Worm (Caenorhabditis elegans): ENCODE data around the gene pqn-84.

pqn-84 gene

DNA sequence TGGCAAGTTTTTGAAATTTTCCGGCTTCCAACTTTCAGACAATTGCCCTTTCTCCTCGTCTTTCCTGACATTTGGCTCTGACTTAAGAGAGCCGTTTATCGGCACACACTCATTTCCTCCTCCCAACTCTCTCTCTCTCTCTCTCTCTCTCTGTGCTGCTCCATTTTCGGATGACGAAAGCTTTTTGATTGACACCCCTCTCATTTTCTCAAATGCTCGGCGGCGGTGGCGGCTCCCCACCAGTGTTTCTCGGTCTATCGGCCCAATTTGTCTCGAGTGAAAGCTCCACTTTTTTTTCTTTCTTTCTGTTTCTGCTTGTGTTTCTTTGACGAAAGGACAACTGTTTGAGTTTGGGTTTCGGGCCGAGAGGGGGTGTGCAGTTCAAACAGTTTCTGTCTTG, 40.3 kb upstream of the pqn-84 start (continued):
- TF ChIP-seq ceh-32 (tag; optimal IDR thresholded peaks at IDR 0.05; ENCODE audit: poor library complexity) (no peak), ceh-28 (tag; optimal IDR thresholded peaks at IDR 0.05) (no peak), daf-16 (GFP tag; optimal IDR thresholded peaks at IDR 0.05) (no peak), daf-16 (tag; optimal IDR thresholded peaks at IDR 0.05) (no peak), egl-43 (GFP tag; IDR thresholded peaks at IDR 0.05) (0 out of 2 replicates have a peak, but pooled peaks have one; percentile 23), unc-130 (GFP tag; optimal IDR thresholded peaks at IDR 0.05) (no peak)

DNA sequence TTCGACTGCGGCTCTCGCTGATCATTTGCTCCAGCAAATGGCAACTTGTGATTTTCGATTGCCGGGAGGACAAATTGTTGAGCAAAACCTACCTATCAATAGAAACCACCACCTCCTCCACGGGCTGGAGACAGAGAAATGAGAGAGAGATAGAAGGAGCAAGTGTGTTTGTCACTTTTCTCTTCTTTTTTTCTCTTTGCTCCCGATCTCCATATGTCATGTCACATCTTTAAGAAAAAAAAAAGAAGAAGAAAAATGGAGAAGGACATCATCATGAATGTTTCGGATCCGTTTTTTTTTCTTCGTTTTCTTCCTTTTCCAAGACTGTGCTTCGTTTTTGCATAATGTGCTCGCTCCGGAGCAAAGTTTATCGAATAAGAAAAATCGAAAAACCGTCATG, 39.3 kb upstream of the pqn-84 start:
- TF ChIP-seq hmg-1.1 (GFP tag; IDR thresholded peaks at IDR 0.05) (0 out of 2 replicates have a peak, but pooled peaks have one; percentile 25), ztf-11 (tag; optimal IDR thresholded peaks at IDR 0.05) (no peak), nhr-77 (tag; optimal IDR thresholded peaks at IDR 0.05) (no peak), lin-39 (tag; optimal IDR thresholded peaks at IDR 0.05) (no peak), Y75B8A.6 (GFP tag; IDR thresholded peaks at IDR 0.05) (no peak), ceh-28 (tag; optimal IDR thresholded peaks at IDR 0.05) (no peak), Y105C5A.15 (GFP tag; IDR thresholded peaks at IDR 0.05) (no peak), hlh-11 (tag; optimal IDR thresholded peaks at IDR 0.05) (peak; percentile 20), nhr-11 (tag; optimal IDR thresholded peaks at IDR 0.05) (no peak), F37D6.2 (tag; optimal IDR thresholded peaks at IDR 0.05) (no peak), lir-3 (tag; optimal IDR thresholded peaks at IDR 0.05) (no peak), lim-7 (GFP tag; IDR thresholded peaks at IDR 0.05) (no peak), daf-8 (GFP tag; IDR thresholded peaks at IDR 0.05) (no peak), lin-29 (GFP tag; IDR thresholded peaks at IDR 0.05) (no peak), mep-1 (tag; optimal IDR thresholded peaks at IDR 0.05) (peak; percentile 24), vab-7 (GFP tag; IDR thresholded peaks at IDR 0.05) (no peak), F44E2.7 (GFP tag; IDR thresholded peaks at IDR 0.05) (no peak), nhr-237 (tag; optimal IDR thresholded peaks at IDR 0.05) (no peak), tra-1 (GFP tag; IDR thresholded peaks at IDR 0.05) (no peak), F26F4.8 (GFP tag; conservative IDR thresholded peaks at IDR 0.05) (no peak), nhr-6 (tag; optimal IDR thresholded peaks at IDR 0.05) (no peak), skn-1 (tag; optimal IDR thresholded peaks at IDR 0.05) (no peak), gei-8 (GFP tag; optimal IDR thresholded peaks at IDR 0.05) (no peak), daf-19 (GFP tag; conservative IDR thresholded peaks at IDR 0.05) (no peak), hlh-30 (tag; optimal IDR thresholded peaks at IDR 0.05; ENCODE audit: insufficient read depth) (peak; percentile 20), lsy-2 (tag; optimal IDR thresholded peaks at IDR 0.05) (peak in 1 of 2 experiments; percentile 33), F49E8.2 (tag; optimal IDR thresholded peaks at IDR 0.05; ENCODE audit: borderline replicate concordance) (no peak), D1046.2 (GFP tag; IDR thresholded peaks at IDR 0.05) (no peak), snpc-1.2 (GFP tag; IDR thresholded peaks at IDR 0.05) (no peak), ceh-32 (tag; optimal IDR thresholded peaks at IDR 0.05; ENCODE audit: poor library complexity) (no peak), mdl-1 (tag; optimal IDR thresholded peaks at IDR 0.05) (no peak), lin-15B (tag; optimal IDR thresholded peaks at IDR 0.05) (no peak), R02D3.7 (tag; optimal IDR thresholded peaks at IDR 0.05) (no peak), sdz-12 (GFP tag; optimal IDR thresholded peaks at IDR 0.05) (no peak), unc-62 (GFP tag; optimal IDR thresholded peaks at IDR 0.05 in 1 of 2) (peak in 1 of 2 experiments; percentile 99), unc-62 (tag; optimal IDR thresholded peaks at IDR 0.05) (no peak), dve-1 (tag; optimal IDR thresholded peaks at IDR 0.05; ENCODE audit: insufficient read depth) (no peak)

DNA sequence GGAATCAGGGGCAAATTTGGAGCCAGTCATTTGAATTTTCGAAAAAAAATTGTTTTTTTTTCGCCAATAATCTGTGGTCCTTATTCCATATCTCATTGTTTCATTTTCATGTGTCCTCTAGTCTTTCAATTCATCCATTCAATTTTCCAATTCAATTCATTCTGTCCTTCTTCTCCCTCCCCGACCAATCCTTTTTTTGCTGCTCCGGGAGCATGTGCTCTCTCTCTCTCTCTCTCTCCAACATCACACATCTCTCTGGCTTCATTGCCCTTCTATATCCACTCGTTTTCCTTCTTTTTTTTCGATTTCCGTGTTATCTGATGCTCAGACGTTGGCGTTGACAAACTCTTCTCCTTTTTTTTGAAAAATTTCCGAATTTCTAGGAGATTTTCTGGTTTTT, 36.7 kb upstream of the pqn-84 start:
- TF ChIP-seq hlh-30 (tag; optimal IDR thresholded peaks at IDR 0.05; ENCODE audit: insufficient read depth) (peak; percentile 1), lsy-2 (tag; optimal IDR thresholded peaks at IDR 0.05) (peak in 1 of 2 experiments; percentile 1), ceh-20 (GFP tag; IDR thresholded peaks at IDR 0.05) (no peak), hmg-1.1 (GFP tag; IDR thresholded peaks at IDR 0.05) (0 out of 2 replicates have a peak, but pooled peaks have one; percentile 42), fkh-10 (GFP tag; optimal IDR thresholded peaks at IDR 0.05) (peak; percentile 20), aha-1 (tag) (peak; percentile 98), lin-39 (tag; optimal IDR thresholded peaks at IDR 0.05) (no peak)
